Worm (Caenorhabditis elegans) whole organism, L4 larva: ENCODE results near the gene eif-3.L.

Source experiments
- arid-1 ChIP-seq: fragments of 200-800 bp; sonication (Bioruptor generic); conservative IDR thresholded peaks from 2 replicates; pipeline ENCODE4 v1.3.6; 2022; ENCODE audit warnings: missing genetic modification reagents, missing genetic modification characterization, missing compliant biosample characterization
- fkh-10 ChIP-seq: fragments of 150-350 bp; optimal IDR thresholded peaks from 2 replicates; lab custom pipeline; 2014; ENCODE audit warnings: missing biosample characterization, missing genetic modification reagents, missing genetic modification characterization
- fos-1 ChIP-seq: fragments of 150-350 bp; optimal IDR thresholded peaks from 2 replicates; lab custom pipeline; 2014; ENCODE audit warnings: missing biosample characterization, missing genetic modification characterization
- lin-13 ChIP-seq: fragments of 150-350 bp; optimal IDR thresholded peaks from 2 replicates; lab custom pipeline; 2014; ENCODE audit warnings: missing biosample characterization, missing genetic modification reagents, missing genetic modification characterization
- mdl-1 ChIP-seq, 2 experiments: fragments of 150-350 bp in 1 of 2; sonication (generic microtip) in 1 of 2; optimal IDR thresholded peaks; 2 replicates each; lab custom pipeline; 2014 to 2017; ENCODE audit warnings: missing biosample characterization in 2 of 2, missing genetic modification characterization in 2 of 2
- nhr-28 ChIP-seq: fragments of 150-350 bp; optimal IDR thresholded peaks from 2 replicates; lab custom pipeline; 2014; ENCODE audit warnings: missing biosample characterization, missing genetic modification characterization
- skn-1 ChIP-seq: fragments of 150-350 bp; optimal IDR thresholded peaks from 2 replicates; lab custom pipeline; 2014; ENCODE audit warnings: missing biosample characterization, missing genetic modification characterization
- snpc-4 ChIP-seq: fragments of 150-350 bp; optimal IDR thresholded peaks from 2 replicates; lab custom pipeline; 2014; ENCODE audit warnings: missing biosample characterization, missing genetic modification characterization

DNA sequence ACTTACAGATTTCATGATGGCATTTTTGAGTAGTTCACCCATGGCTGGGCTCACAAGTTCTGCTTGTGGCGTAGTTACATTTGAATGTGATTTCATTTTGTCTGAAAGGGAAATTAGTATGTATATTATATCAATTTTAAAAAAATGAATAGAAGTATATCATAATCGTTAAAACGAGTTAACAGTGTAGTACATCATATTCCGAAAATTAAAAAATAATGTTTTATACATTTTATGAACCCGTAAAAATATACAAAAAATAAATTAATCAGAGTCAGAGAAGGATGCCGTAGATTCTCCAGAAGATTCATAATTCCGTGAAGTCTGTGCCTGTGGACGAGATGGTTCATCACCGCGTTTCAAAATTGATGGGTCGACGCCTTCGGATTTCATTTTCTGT is 24.7 kb upstream of the eif-3.L start, which contains the start of gene F59E12.9:
- TF ChIP-seq snpc-4 (tag; lab: Kevin White, UChicago) (no peak), fos-1 (tag; lab: Kevin White, UChicago) (no peak), lin-13 (GFP tag; lab: Kevin White, UChicago) (no peak), nhr-28 (tag; lab: Kevin White, UChicago) (no peak), fkh-10 (GFP tag; lab: Kevin White, UChicago) (no peak), arid-1 (GFP tag; lab: Robert Waterston, UW) (no peak), mdl-1 (tag; optimal IDR thresholded peaks at IDR 0.05; lab: Kevin White, UChicago) (no peak), skn-1 (tag; lab: Kevin White, UChicago) (no peak)
